Fruit fly (Drosophila melanogaster): ENCODE results near the gene CG12301.

The CG12301 gene

DNA sequence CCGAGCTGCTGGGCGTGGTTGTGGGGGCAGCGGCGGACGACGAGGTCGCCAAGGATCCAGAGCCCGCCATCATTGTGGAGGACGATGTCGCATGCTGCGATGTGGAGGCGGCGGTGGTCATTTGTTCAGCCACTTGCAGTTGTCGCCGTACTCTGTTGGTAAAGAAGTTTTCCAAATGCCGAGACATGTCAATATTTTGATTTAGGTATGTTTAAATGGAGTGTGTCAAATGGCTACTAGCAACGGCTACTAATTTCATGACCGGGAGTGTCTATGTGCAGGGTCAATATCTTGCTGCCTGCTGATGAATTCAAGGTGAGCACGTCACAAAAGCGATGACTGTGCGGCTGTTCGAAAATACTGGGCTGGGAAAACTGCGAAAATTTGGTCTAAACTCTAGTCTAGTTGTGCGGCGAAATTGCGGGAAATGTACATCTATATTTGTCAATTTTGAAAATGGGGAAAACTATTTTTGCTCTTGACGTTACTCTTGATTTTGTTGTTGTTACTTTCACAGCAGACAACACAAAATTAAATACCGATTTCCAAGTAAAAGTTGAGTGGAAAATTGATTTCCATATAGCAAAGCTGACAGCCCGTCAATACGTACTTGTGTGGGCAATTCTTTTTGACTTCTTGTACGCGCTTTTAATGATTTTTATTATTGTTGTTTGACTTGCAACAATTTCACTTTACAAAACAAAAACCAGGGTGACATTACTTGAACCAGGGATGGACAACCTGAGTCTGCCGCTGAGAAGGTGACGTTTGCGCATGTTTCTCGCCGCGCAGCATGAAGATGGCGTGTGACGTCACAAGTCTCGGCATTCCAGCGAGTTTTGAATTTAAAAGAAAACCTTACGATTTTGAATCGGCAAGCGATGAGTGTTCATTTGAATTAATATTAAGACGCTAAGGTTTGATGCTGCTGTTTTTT lies 7.1 kb downstream of the CG12301 start, which contains the start of gene CG7656:
TSS of gene CG7656 (minus strand) at position 731 of the 937 bp plus-strand sequence.
- peak; percentile 52 for TF ChIP-seq noc (tag; optimal IDR thresholded peaks at IDR 0.05)

DNA sequence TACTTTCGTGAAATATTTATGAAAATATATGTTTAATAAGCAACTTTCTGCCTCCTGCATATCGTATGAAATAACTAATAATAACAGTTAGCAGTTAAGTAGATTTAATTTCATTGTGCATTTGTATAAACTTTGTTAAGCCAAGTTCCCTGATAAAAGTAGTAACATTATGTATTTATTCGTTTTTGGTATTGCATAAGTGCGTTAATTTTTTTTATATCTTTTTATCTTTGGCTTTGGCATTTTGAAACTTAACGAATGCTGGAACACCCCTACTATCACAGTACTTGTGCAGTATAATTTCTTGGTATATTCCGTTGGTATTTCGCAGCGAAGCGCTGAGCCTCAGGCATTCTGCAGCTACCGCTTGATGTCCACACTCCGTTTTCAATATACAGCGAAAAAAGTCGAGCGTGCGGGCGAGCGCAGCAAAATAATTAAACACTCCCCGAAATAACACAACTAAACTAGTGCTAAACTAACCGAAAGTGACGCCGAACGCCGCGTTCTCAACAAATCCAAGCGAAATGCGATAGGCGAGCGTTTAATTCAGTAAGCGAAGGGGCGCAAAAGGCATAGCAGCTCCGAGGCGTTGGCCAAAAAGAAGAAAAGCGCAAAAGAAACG lies 8.0 kb downstream of the CG12301 start, which contains the start of gene RhoGAP71E:
TSS of gene RhoGAP71E (plus strand) at position 347 of the 625 bp plus-strand sequence.
- TF ChIP-seq noc (tag; optimal IDR thresholded peaks at IDR 0.05): peak; percentile 56

DNA sequence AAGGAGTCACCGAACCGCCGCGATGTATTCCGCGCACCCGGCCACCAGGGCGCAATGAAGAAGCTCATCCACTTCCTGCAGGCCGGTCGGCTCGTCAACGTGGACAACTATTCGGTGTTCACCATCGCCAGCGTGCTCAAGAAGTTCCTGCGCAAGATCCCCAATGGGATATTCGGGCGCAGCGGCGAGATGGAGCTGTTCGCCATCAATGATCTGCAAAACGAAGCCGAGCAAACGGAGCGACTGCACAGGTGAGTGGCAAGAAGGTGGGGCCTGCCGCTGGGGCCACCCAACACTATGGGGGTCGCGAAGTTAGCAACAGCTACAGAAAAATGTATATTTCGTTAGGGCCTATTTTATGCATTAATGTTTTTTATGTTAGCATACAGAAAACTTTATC lies 9.1 kb downstream of the CG12301 start:
- TF ChIP-seq noc (tag; optimal IDR thresholded peaks at IDR 0.05): no peak

DNA sequence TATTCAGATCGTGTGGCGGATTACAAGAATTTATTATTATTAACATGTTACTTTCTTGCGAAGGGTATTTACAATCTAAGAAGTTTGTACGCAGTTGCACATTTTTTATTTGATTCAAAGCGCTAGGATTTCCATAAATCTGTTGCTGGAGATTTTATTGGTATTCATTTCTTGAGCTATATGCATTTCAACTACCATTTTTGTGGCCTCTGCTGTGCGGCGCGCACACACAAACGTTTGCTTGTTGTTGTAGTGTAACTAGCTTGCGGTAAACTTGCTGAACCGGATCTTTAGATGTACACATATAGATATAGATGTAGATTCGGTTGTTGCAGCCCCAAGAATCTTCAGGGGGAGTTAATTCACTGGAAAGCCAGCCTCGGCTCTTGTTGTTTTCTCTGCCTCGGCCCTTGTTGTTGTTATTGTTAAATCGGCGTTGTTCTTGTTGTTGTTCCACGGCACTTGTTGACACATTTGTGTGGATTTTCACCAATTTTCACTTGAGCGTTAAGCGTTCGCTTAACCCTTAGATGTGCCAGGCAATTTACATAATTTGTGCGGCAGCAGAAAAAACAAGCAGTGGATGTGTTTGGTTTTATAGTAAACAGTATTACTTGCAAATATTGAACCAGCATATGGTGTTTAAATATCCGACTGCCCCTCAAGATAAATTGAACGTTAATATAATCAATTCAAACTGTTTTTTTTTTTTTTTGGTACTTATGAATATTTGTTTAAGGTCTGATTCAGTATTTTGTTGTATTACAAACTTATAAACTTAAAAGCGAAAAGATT lies 10.4 kb downstream of the CG12301 start:
- TF ChIP-seq noc (tag; optimal IDR thresholded peaks at IDR 0.05): no peak

DNA sequence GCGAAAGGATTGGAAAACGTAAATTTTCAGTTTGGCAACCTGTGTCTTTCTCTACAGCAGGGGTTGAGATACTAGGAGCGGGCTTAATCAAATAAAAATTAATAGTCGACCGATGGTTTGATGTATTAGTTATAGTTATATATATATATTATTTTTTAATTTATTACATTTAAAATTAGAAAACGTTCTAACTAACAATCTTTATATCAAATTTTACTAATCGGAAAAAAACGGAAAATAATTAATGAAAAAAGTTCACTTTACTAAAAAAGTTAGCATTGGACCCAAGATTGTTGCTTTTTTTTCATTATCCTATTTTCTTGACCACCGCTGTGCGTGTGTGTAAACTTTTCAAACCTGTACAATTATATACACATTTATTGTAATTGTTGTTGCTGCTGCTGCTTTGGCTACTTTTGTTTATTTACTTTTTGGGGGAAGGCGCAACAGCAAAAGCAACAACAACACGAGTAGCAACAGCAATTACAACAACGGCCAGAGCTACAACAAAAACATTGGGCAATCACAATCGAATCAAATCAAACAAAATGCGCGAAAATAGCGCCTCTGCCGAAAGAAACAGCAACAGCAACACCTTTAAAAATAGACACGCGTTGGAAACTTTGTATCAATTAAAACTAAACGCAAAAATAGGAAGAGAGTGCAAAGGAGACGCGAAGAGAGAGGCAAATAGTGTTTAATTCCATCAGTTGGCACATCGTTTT lies 12.1 kb downstream of the CG12301 start:
- peak; percentile 51 for TF ChIP-seq noc (tag; optimal IDR thresholded peaks at IDR 0.05)

DNA sequence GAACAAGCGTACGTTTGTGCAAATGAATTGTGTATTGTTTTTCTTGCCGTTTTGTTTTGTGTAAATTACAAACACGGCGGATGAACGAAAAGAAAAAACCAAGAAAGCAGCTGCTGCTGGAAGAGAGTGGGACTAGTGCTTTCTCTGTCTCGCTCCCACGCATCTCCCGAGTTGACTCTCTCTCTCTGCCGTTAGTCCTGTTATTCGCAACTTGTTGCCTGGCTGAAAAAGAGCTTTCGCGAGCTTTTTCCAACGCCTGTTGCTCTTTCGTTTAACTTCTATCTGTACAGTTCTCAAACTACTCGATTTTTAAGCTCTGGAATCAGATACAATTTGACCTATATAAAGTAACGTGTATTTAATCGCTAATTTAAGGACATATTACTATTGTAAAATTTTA lies 12.8 kb downstream of the CG12301 start:
- TF ChIP-seq noc (tag; optimal IDR thresholded peaks at IDR 0.05): no peak

DNA sequence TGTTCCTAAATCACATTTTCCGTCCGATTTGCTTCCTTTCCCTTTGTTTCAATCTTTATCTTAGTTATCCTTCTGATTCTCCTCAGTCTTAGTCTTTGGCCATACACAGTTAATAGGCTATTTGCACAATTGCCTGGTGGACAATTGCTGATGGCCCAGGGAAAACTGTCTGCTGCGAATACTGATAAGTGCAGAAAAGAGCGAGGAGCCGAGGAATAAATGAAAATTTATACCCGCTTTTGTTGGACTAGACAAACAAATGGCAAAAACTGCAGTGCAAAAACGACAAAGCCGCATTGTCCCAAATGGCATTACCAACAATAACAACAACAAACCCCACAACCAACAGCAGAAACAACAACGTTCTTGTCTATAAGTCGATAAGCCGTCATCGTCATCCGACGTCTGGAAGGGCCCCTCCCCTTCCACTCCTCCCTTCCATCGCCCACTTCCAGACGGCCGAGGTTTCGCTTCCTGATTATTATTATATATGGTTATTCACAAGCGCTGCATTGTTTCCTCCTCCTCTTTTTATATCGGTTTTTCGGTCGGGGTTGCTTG lies 13.6 kb downstream of the CG12301 start:
- no peak for TF ChIP-seq noc (tag; optimal IDR thresholded peaks at IDR 0.05)

DNA sequence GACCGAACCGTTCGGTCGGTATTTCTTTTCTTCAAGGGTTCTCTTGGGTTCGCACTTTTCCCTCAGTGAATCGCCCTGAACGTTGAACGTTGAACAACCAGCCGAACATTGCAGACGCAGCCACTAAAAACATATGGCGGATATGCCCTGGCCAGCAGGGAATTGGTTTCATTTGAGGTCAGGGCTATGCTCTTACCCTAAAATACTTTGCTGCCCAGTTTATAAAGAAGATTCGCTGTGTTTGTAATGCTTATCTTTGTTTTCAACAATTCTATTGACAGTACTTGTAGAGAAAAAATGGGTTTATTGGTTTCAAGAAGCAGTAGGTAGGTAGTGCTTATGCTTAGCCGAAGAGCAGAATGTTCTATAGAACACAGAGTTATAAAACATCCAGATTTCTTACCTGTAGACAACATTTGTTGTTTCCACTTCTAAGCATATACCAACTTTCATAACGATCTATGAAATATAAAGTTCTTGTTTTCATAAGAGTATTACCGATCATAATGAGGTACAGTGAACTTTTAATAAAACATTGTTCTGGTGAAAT lies 14.7 kb downstream of the CG12301 start:
- no peak for TF ChIP-seq noc (tag; optimal IDR thresholded peaks at IDR 0.05)

DNA sequence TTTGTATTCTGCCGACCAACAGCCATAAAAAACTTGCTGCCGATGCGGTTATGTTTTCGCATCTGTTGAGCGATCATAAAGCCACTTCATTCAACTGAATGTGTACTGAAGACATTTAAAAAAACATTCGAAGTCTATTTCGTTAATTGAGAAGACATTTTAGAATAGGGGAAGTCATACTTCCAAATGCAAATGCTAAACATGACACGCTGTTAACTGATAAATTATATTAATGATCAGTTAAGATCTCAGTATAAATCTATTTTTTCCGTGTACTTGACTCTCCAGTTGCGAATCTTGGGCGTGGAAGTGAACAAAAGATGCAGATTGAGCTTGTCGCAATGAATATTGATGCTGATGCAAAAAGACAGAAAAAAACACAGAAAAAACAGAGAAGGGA lies 15.4 kb downstream of the CG12301 start:
- TF ChIP-seq noc (tag; optimal IDR thresholded peaks at IDR 0.05): no peak

DNA sequence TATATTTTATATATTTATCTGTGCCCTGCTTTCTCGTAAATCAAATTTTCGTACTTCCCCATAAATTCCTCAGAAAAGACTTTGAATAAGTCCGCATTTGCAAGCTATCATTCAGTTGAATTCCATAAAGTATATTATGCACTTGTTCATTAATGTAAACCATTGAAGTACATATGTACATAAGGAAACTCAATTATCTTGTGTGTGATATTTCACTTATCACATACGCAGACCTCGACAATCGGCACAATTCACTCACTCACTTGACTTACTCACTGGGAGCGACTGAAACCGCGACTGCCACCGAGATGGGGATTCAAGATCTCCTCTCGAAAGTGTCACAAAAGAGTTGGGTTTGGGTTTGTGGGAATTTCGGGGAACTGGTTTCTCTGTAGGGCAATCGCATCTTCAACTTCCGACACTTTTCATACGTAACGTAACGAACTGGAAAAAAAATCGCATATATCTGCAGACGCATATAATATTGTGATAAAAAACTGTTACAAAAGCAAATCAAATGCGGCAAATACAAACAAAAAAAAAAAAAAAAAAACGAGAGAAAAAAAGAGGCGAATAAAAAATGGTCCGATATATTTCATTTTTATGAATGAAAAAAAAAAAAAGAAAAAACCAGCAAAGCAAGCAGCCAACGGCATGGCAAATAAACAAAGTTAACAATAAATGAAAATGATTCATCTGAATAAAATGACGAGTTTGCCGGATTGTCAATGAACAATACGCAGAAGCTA lies 16.6 kb downstream of the CG12301 start:
- no peak for TF ChIP-seq noc (tag; optimal IDR thresholded peaks at IDR 0.05)

DNA sequence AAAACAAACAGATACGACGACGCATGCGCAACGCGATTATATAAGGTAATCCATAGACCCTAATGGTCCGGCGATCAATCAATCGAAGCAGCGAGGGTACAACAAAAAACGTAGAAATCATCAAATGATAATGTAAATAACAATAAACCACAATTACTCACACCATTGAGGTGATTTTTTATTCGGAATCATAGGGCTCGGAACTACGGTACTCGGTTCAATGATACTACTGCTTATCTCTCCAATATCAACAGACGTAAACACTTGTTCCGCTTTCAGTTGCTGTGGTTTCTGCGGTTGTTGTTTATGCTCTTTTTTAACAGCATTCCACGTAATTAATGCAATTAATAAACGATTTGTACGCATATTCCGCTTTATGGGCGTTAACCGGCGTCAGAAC lies 17.3 kb downstream of the CG12301 start:
- peak; percentile 22 for TF ChIP-seq noc (tag; optimal IDR thresholded peaks at IDR 0.05)

DNA sequence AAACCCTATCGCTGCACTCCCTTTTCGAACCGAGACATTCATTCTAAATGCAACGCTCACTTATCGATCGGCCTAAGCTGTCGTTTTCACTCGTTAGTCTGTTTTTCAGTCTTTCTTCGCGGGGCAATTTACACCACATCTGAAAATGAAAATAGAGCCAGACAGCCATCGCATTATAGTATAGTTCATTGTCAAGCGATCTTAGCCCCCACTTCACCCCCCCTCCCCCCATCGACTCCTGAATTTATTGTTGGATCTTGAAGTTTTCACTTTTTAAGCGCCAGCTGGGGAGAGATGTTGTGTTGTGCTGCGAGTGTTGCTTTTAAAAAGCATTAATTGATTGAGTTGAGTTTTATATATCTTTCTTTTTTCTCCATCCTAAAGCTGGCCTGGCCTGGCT lies 18.6 kb downstream of the CG12301 start:
- no peak for TF ChIP-seq noc (tag; optimal IDR thresholded peaks at IDR 0.05)

DNA sequence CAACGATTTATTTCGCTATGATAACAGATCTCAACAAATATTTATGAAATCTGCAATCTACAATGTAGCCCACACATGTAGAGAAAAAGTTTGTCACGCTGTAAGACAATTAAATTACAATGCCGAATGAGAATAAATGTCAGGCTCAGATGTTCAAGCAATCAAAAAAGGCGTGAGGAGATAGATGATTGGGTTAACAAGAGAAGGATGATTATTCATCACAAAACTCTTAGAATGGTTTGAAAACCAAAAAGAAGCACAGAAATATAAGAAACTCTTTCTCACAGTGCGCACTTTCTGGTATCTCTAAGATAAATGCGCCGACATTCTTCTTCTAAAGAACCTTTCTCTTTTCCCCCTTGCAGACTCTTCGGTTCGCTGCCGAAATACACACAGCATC lies 19.5 kb downstream of the CG12301 start:
- TF ChIP-seq noc (tag; optimal IDR thresholded peaks at IDR 0.05): no peak

DNA sequence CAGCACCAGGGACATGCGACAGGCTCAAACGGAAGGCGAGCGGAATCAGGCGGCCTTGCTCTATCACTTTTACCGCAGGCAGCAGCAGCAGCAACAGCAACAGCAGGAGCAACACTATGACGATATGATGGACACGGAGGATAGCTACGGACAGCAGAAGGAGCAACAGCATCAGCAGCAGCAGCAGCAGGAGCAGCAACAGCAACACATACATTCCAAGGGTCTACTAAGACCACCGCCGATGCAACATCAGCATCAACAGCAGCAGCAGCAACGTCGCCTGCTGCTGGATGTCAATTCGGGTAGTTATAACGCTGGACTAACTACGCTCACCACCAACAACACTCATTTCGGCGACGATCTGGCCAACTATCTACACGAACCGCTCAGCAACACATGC lies 24.4 kb downstream of the CG12301 start:
- TF ChIP-seq noc (tag; optimal IDR thresholded peaks at IDR 0.05): no peak

Measured in whole organism, larva.